Worm (Caenorhabditis elegans) whole organism, L4 larva: Measurements from ENCODE around the gene Y57G11C.1130.

ENCODE experiments used
- T20F7.1 ChIP-seq: fragments of 200-800 bp; sonication (Bioruptor generic); optimal IDR thresholded peaks from 2 replicates; lab custom pipeline; 2018; ENCODE audit warnings: mild to moderate bottlenecking, missing genetic modification characterization, missing compliant biosample characterization
- Y48G9A.11 ChIP-seq: fragments of 200-800 bp; sonication (Bioruptor generic); IDR thresholded peaks from 2 replicates; pipeline ENCODE4 v1.3.6; 2022; ENCODE audit warnings: missing genetic modification reagents, missing genetic modification characterization, missing compliant biosample characterization
- ZK337.2 ChIP-seq: fragments of 200-800 bp; sonication (Bioruptor generic); IDR thresholded peaks from 2 replicates; pipeline ENCODE4 v1.3.6; 2022; ENCODE audit warnings: missing genetic modification reagents, missing genetic modification characterization, missing compliant biosample characterization
- ZK546.5 ChIP-seq, 2 experiments: sonication (generic microtip); optimal IDR thresholded peaks; 2 replicates each; lab custom pipeline; 2017; ENCODE audit warnings: missing biosample characterization in 2 of 2, missing genetic modification characterization in 2 of 2
- aly-2 ChIP-seq: sonication (generic microtip); optimal IDR thresholded peaks from 2 replicates; lab custom pipeline; 2018; ENCODE audit warnings: missing biosample characterization, missing genetic modification characterization
- arid-1 ChIP-seq: fragments of 200-800 bp; sonication (Bioruptor generic); conservative IDR thresholded peaks from 2 replicates; pipeline ENCODE4 v1.3.6; 2022; ENCODE audit warnings: missing genetic modification reagents, missing genetic modification characterization, missing compliant biosample characterization
- ceh-20 ChIP-seq: fragments of 200-800 bp; sonication (Bioruptor generic); IDR thresholded peaks from 2 replicates; pipeline ENCODE4 v1.3.6; 2022; ENCODE audit warnings: missing genetic modification reagents, missing genetic modification characterization, missing compliant biosample characterization
- ceh-44 ChIP-seq: fragments of 200-800 bp; sonication (Bioruptor generic); IDR thresholded peaks from 2 replicates; pipeline ENCODE4 v1.3.6; 2022; ENCODE audit warnings: missing genetic modification reagents, missing genetic modification characterization, missing compliant biosample characterization
- ceh-62 ChIP-seq: sonication (generic microtip); optimal IDR thresholded peaks from 2 replicates; lab custom pipeline; 2017; ENCODE audit warnings: missing biosample characterization, missing genetic modification characterization
- daf-16 ChIP-seq, 3 experiments: sonication (generic microtip); optimal IDR thresholded peaks; 2 replicates each; lab custom pipeline; 2016 to 2017; ENCODE audit warnings: missing genetic modification characterization in 3 of 3, missing genetic modification reagents in 3 of 3, mild to moderate bottlenecking in 2 of 3, missing compliant biosample characterization in 2 of 3, missing biosample characterization in 1 of 3, moderate library complexity in 1 of 3
- daf-19 ChIP-seq: fragments of 200-800 bp; sonication (Bioruptor generic); conservative IDR thresholded peaks from 2 replicates; pipeline ENCODE4 v1.3.6; 2022; ENCODE audit warnings: missing genetic modification characterization, missing compliant biosample characterization
- dmd-8 ChIP-seq: fragments of 200-800 bp; sonication (Bioruptor generic); IDR thresholded peaks from 2 replicates; pipeline ENCODE4 v1.3.6; 2022; ENCODE audit warnings: missing genetic modification characterization, missing compliant biosample characterization
- dpl-1 ChIP-seq: fragments of 150-350 bp; optimal IDR thresholded peaks from 2 replicates; lab custom pipeline; 2014; ENCODE audit warnings: missing biosample characterization, missing genetic modification reagents, missing genetic modification characterization
- duxl-1 ChIP-seq: sonication (generic microtip); optimal IDR thresholded peaks from 2 replicates; lab custom pipeline; 2016; ENCODE audit warnings: mild to moderate bottlenecking, missing genetic modification characterization, moderate library complexity, missing compliant biosample characterization; ENCODE audit not compliant: poor library complexity
- fkh-10 ChIP-seq: fragments of 150-350 bp; optimal IDR thresholded peaks from 2 replicates; lab custom pipeline; 2014; ENCODE audit warnings: missing biosample characterization, missing genetic modification reagents, missing genetic modification characterization
- lin-29 ChIP-seq: fragments of 200-800 bp; sonication (Bioruptor generic); IDR thresholded peaks from 2 replicates; pipeline ENCODE4 v1.3.6; 2022; ENCODE audit warnings: missing genetic modification reagents, missing genetic modification characterization, missing compliant biosample characterization
- lir-3 ChIP-seq: sonication (generic microtip); optimal IDR thresholded peaks from 2 replicates; lab custom pipeline; 2016; ENCODE audit warnings: mild to moderate bottlenecking, missing genetic modification characterization, missing compliant biosample characterization
- lsy-2 ChIP-seq, 2 experiments: fragments of 150-350 bp in 1 of 2; sonication (generic microtip) in 1 of 2; optimal IDR thresholded peaks; 2 replicates each; lab custom pipeline; 2014 to 2017; ENCODE audit warnings: missing biosample characterization in 2 of 2, missing genetic modification characterization in 2 of 2
- madf-9 ChIP-seq: fragments of 200-800 bp; sonication (Bioruptor generic); conservative IDR thresholded peaks from 2 replicates; pipeline ENCODE4 v1.3.6; 2022; ENCODE audit warnings: missing genetic modification reagents, missing genetic modification characterization, missing compliant biosample characterization
- mes-2 ChIP-seq: sonication (generic microtip); optimal IDR thresholded peaks from 2 replicates; lab custom pipeline; 2016; ENCODE audit warnings: missing genotype, mild to moderate bottlenecking, missing genetic modification characterization, missing compliant biosample characterization; ENCODE audit not compliant: poor library complexity, severe bottlenecking
- mxl-2 ChIP-seq: fragments of 200-800 bp; sonication (Bioruptor generic); conservative IDR thresholded peaks from 2 replicates; pipeline ENCODE4 v1.3.6; 2022; ENCODE audit warnings: missing genetic modification reagents, missing genetic modification characterization, missing compliant biosample characterization
- mxl-3 ChIP-seq: fragments of 200-800 bp; sonication (Bioruptor generic); optimal IDR thresholded peaks from 2 replicates; lab custom pipeline; 2018; ENCODE audit warnings: mild to moderate bottlenecking, missing genetic modification characterization, missing compliant biosample characterization
- nhr-102 ChIP-seq: sonication (generic microtip); optimal IDR thresholded peaks from 2 replicates; lab custom pipeline; 2016; ENCODE audit warnings: mild to moderate bottlenecking, missing genetic modification characterization, moderate library complexity, missing compliant biosample characterization
- nhr-111 ChIP-seq: fragments of 200-800 bp; sonication (Bioruptor generic); optimal IDR thresholded peaks from 2 replicates; lab custom pipeline; 2018; ENCODE audit warnings: mild to moderate bottlenecking, missing genetic modification characterization, missing compliant biosample characterization
- nhr-25 ChIP-seq: sonication (generic microtip); optimal IDR thresholded peaks from 2 replicates; lab custom pipeline; 2017; ENCODE audit warnings: missing genetic modification characterization, mild to moderate bottlenecking, missing compliant biosample characterization, antibody characterized with exemption, moderate library complexity, borderline replicate concordance; ENCODE audit not compliant: insufficient read depth
- nhr-76 ChIP-seq: fragments of 150-350 bp; optimal IDR thresholded peaks from 2 replicates; lab custom pipeline; 2014; ENCODE audit warnings: missing biosample characterization, missing genetic modification characterization
- rbr-2 ChIP-seq: sonication (generic microtip); optimal IDR thresholded peaks from 2 replicates; lab custom pipeline; 2016; ENCODE audit warnings: missing genotype, missing genetic modification characterization, missing compliant biosample characterization
- snpc-1.2 ChIP-seq: fragments of 200-800 bp; sonication (Bioruptor generic); IDR thresholded peaks from 2 replicates; pipeline ENCODE4 v1.3.6; 2022; ENCODE audit warnings: missing genetic modification reagents, missing genetic modification characterization, missing compliant biosample characterization
- tag-97 ChIP-seq: fragments of 200-800 bp; sonication (Bioruptor generic); IDR thresholded peaks from 2 replicates; pipeline ENCODE4 v1.3.6; 2022; ENCODE audit warnings: missing genetic modification characterization, missing compliant biosample characterization
- unc-130 ChIP-seq: sonication (generic microtip); optimal IDR thresholded peaks from 2 replicates; lab custom pipeline; 2016; ENCODE audit warnings: missing genetic modification reagents, missing genetic modification characterization, missing compliant biosample characterization
- unc-62 ChIP-seq, 3 experiments: fragments of 150-350 bp in 1 of 3; sonication (generic microtip); optimal IDR thresholded peaks in 2 of 3; peaks in 1 of 3; 1 replicate in 1 of 3; 2 replicates in 2 of 3; lab custom pipeline; 2014 to 2017; ENCODE audit warnings: missing biosample characterization in 3 of 3, missing genetic modification characterization in 3 of 3, missing genetic modification reagents in 3 of 3, missing genotype in 1 of 3
- zfp-2 ChIP-seq: sonication (generic microtip); optimal IDR thresholded peaks from 2 replicates; lab custom pipeline; 2016; ENCODE audit warnings: mild to moderate bottlenecking, missing genetic modification characterization, missing compliant biosample characterization
- zfp-3 ChIP-seq: fragments of 200-800 bp; sonication (Bioruptor generic); conservative IDR thresholded peaks from 2 replicates; pipeline ENCODE4 v1.3.6; 2022; ENCODE audit warnings: missing genetic modification reagents, missing genetic modification characterization, missing compliant biosample characterization
- ztf-11 ChIP-seq: fragments of 150-350 bp; optimal IDR thresholded peaks from 2 replicates; lab custom pipeline; 2014; ENCODE audit warnings: missing biosample characterization, missing genetic modification characterization
- ztf-7 ChIP-seq: fragments of 150-350 bp; optimal IDR thresholded peaks from 2 replicates; lab custom pipeline; 2014; ENCODE audit warnings: missing biosample characterization, missing genetic modification characterization

Gene Y57G11C.1130

ce11 chrIV:14802316-14802715 lies 20.0 kb downstream of the Y57G11C.1130 start, which contains the start of gene Y57G11C.1142:
TSS of gene Y57G11C.1142 (plus strand) at chrIV:14802616.
- TF ChIP-seq nhr-76 = no peak
- no peak for TF ChIP-seq ZK546.5 (tag; optimal IDR thresholded peaks at IDR 0.05; lab: Kevin White, UChicago)
- TF ChIP-seq ZK337.2 (GFP tag; lab: Robert Waterston, UW) = no peak
- TF ChIP-seq T20F7.1 = no peak
- no peak for TF ChIP-seq mxl-3 (GFP tag; lab: Kevin White, UChicago)
- TF ChIP-seq duxl-1 (tag; lab: Kevin White, UChicago) = no peak
- no peak for TF ChIP-seq aly-2 (tag; lab: Kevin White, UChicago)
- no peak for TF ChIP-seq tag-97 (GFP tag; lab: Robert Waterston, UW)

ce11 chrIV:14806903-14807302 lies 24.6 kb downstream of the Y57G11C.1130 start, which contains the start of gene oig-5:
TSS of gene oig-5 (plus strand) at chrIV:14807203.
- no peak for TF ChIP-seq snpc-1.2
- TF ChIP-seq madf-9 = no peak
- TF ChIP-seq daf-19 (GFP tag; lab: Robert Waterston, UW) = no peak
- TF ChIP-seq rbr-2 (tag; lab: Kevin White, UChicago) = no peak
- no peak for TF ChIP-seq dmd-8
- TF ChIP-seq arid-1 (GFP tag; lab: Robert Waterston, UW) = no peak
- no peak for TF ChIP-seq ceh-44 (GFP tag; lab: Robert Waterston, UW)
- TF ChIP-seq zfp-2 (tag; lab: Kevin White, UChicago) = no peak
- no peak for TF ChIP-seq lin-29 (GFP tag; lab: Robert Waterston, UW)
- TF ChIP-seq unc-130 (GFP tag; lab: Kevin White, UChicago) = no peak
- TF ChIP-seq daf-16 (GFP tag; optimal IDR thresholded peaks at IDR 0.05; lab: Kevin White, UChicago) = no peak
- no peak for TF ChIP-seq daf-16 (tag; optimal IDR thresholded peaks at IDR 0.05; lab: Kevin White, UChicago)
- no peak for TF ChIP-seq nhr-102 (tag; lab: Kevin White, UChicago)
- no peak for TF ChIP-seq lsy-2 (tag; optimal IDR thresholded peaks at IDR 0.05; lab: Kevin White, UChicago)
- no peak for TF ChIP-seq mxl-2 (GFP tag; lab: Robert Waterston, UW)
- no peak for TF ChIP-seq ztf-11 (tag; lab: Kevin White, UChicago)
- TF ChIP-seq nhr-111 (GFP tag; lab: Kevin White, UChicago) = no peak
- TF ChIP-seq lir-3 (tag; lab: Kevin White, UChicago) = no peak
- no peak for TF ChIP-seq dpl-1
- TF ChIP-seq, all 104 proteins: peak for 0

DNA sequence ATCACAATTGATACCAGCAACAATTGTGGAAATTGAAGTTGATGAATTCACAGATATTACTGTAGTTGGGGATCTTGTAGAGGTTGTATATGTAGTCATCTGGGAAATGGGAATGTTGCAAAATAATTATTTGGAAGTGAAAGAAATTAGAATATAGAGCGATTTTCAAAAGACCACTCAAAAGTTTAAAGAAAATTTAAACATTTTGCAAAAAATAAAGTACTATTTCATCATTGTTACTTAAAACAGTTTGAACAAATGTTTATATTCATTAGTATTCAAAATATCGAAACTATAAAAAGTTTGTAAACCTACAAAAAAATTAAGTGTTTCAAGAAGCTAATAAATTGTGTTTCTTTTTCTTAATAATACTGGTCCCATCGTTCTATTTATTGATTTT lies 34.0 kb downstream of the Y57G11C.1130 start, which contains the start of gene Y57G11C.46:
Gene Y57G11C.46 (minus strand): TSS at position 101 of the 400 bp plus-strand sequence.
- TF ChIP-seq dpl-1 (no peak), nhr-25 (tag; lab: Kevin White, UChicago) (no peak), zfp-3 (no peak), fkh-10 (GFP tag; lab: Kevin White, UChicago) (no peak), ceh-20 (GFP tag; lab: Robert Waterston, UW) (no peak), mes-2 (tag; lab: Kevin White, UChicago) (no peak), rbr-2 (tag; lab: Kevin White, UChicago) (no peak), ztf-7 (no peak), ceh-44 (GFP tag; lab: Robert Waterston, UW) (no peak), unc-130 (GFP tag; lab: Kevin White, UChicago) (no peak), Y48G9A.11 (GFP tag; lab: Robert Waterston, UW) (no peak), unc-62 (GFP tag; optimal IDR thresholded peaks at IDR 0.05 in 1 of 2; lab: Kevin White, UChicago) (no peak), unc-62 (tag; optimal IDR thresholded peaks at IDR 0.05; lab: Kevin White, UChicago) (no peak), ceh-62 (tag; lab: Kevin White, UChicago) (no peak)
